Worm (Caenorhabditis elegans) whole organism, midembryonic: Measurements from ENCODE around the gene rbg-1.

Source experiments
- flt-1 ChIP-seq: fragments of 200-800 bp; sonication (Bioruptor generic); IDR thresholded peaks from 2 replicates; pipeline ENCODE4 v1.3.6; 2022; ENCODE audit warnings: missing genetic modification characterization, missing compliant biosample characterization
- klf-2 ChIP-seq: fragments of 200-800 bp; sonication (Bioruptor generic); conservative IDR thresholded peaks from 2 replicates; pipeline ENCODE4 v1.3.6; 2022; ENCODE audit warnings: missing genetic modification reagents, missing genetic modification characterization, missing compliant biosample characterization
- med-1 ChIP-seq: sonication (generic microtip); optimal IDR thresholded peaks from 2 replicates; lab custom pipeline; 2017; ENCODE audit warnings: missing genetic modification characterization, mild to moderate bottlenecking, missing compliant biosample characterization, antibody characterized with exemption, missing genetic modification reagents; ENCODE audit not compliant: insufficient read depth
- ref-1 ChIP-seq: fragments of 200-800 bp; sonication (Bioruptor generic); conservative IDR thresholded peaks from 2 replicates; pipeline ENCODE4 v1.3.6; 2022; ENCODE audit warnings: missing genetic modification reagents, missing genetic modification characterization, missing compliant biosample characterization

- TF ChIP-seq flt-1 (GFP tag; lab: Robert Waterston, UW) (no peak), ref-1 (GFP tag; lab: Robert Waterston, UW) (no peak), med-1 (no peak), klf-2 (no peak)
Measured at ce11 chrX:14959393-14960073, 23.8 kb upstream of the rbg-1 start.
